Fruit fly (Drosophila melanogaster): ENCODE data around the gene Hr38.

DNA sequence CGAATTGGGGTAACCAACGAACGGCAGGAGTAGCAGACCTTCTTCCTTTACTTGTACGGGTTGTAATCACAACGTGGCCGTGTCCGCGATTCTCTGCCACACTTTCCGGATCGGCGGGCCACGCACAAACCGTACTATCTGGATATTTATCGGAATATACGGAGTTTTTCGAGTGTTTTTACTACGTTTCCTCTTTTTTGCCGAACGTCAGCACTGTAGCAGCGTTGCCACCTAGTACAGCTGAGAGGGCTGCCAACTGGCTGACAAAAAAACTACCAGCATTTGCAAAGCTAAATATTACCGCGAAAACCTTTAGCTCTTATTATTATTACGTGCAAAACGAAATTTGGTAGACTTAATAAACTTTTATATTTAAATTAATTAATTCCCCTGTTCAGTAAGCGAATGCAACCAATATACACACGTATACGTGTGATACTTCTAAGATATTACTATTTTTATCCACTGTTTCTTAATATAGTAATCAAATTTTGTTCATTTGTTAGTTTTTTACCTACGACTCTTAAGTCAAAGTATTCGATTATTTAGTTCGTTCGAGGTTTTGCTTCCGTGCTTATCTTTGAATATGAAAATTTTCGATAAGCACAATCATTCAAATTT is 19.8 kb upstream of the Hr38 start, which contains the start of gene TM9SF2:
- TF ChIP-seq CG8478 (optimal IDR thresholded peaks at IDR 0.05): no peak
- no peak for TF ChIP-seq EcR (GFP tag; optimal IDR thresholded peaks at IDR 0.05)
- TF ChIP-seq psq (optimal IDR thresholded peaks at IDR 0.05): no peak
- TF ChIP-seq pan (optimal IDR thresholded peaks at IDR 0.05): no peak
- TF ChIP-seq usp (GFP tag; optimal IDR thresholded peaks at IDR 0.05): no peak
- no peak for TF ChIP-seq Dll (optimal IDR thresholded peaks at IDR 0.05)
